Worm (Caenorhabditis elegans) whole organism, young adult: ENCODE data around the gene F12F6.7.

Experiments used
- B0336.3 ChIP-seq: fragments of 200-800 bp; sonication (Bioruptor generic); IDR thresholded peaks from 2 replicates; pipeline ENCODE4 v1.3.6; 2022; ENCODE audit warnings: missing genetic modification characterization, missing compliant biosample characterization
- C06A6.2 ChIP-seq: fragments of 200-800 bp; sonication (Bioruptor generic); conservative IDR thresholded peaks from 2 replicates; pipeline ENCODE4 v1.3.6; 2022; ENCODE audit warnings: missing genetic modification characterization, missing compliant biosample characterization
- F33H1.4 ChIP-seq: fragments of 200-800 bp; sonication (Bioruptor generic); IDR thresholded peaks from 2 replicates; pipeline ENCODE4 v1.3.6; 2022; ENCODE audit warnings: missing genetic modification reagents, missing genetic modification characterization, missing compliant biosample characterization
- F52B5.7 ChIP-seq: sonication (generic microtip); optimal IDR thresholded peaks from 2 replicates; lab custom pipeline; 2016; ENCODE audit warnings: mild to moderate bottlenecking, missing genetic modification characterization, missing compliant biosample characterization
- F57A8.1 ChIP-seq: fragments of 200-800 bp; sonication (Bioruptor generic); optimal IDR thresholded peaks from 2 replicates; lab custom pipeline; 2018; ENCODE audit warnings: mild to moderate bottlenecking, missing genetic modification characterization, moderate library complexity, missing compliant biosample characterization
- T26A5.8 ChIP-seq: sonication (generic microtip); optimal IDR thresholded peaks from 2 replicates; lab custom pipeline; 2016; ENCODE audit warnings: missing genetic modification characterization, missing compliant biosample characterization
- Y53G8AR.9 ChIP-seq: fragments of 200-800 bp; sonication (Bioruptor generic); conservative IDR thresholded peaks from 2 replicates; pipeline ENCODE4 v1.3.6; 2022; ENCODE audit warnings: missing genetic modification reagents, missing genetic modification characterization, missing compliant biosample characterization
- Y56A3A.18 ChIP-seq: fragments of 200-800 bp; sonication (Bioruptor generic); IDR thresholded peaks from 2 replicates; pipeline ENCODE4 v1.3.6; 2022; ENCODE audit warnings: missing genetic modification reagents, missing genetic modification characterization, missing compliant biosample characterization
- Y67H2A.10 ChIP-seq: fragments of 200-800 bp; sonication (Bioruptor generic); conservative IDR thresholded peaks from 2 replicates; pipeline ENCODE4 v1.3.6; 2022; ENCODE audit warnings: missing genetic modification reagents, missing genetic modification characterization, missing compliant biosample characterization
- Y95B8A.8 ChIP-seq: fragments of 200-800 bp; sonication (Bioruptor generic); IDR thresholded peaks from 2 replicates; pipeline ENCODE4 v1.3.6; 2022; ENCODE audit warnings: missing genetic modification reagents, missing genetic modification characterization, missing compliant biosample characterization
- ZK185.1 ChIP-seq: sonication (generic microtip); optimal IDR thresholded peaks from 2 replicates; lab custom pipeline; 2016; ENCODE audit warnings: mild to moderate bottlenecking, missing genetic modification characterization, missing compliant biosample characterization; ENCODE audit not compliant: poor library complexity, severe bottlenecking
- akir-1 ChIP-seq: fragments of 200-800 bp; sonication (Bioruptor generic); optimal IDR thresholded peaks from 2 replicates; lab custom pipeline; 2018; ENCODE audit warnings: mild to moderate bottlenecking, missing genetic modification characterization, moderate library complexity, missing compliant biosample characterization
- cebp-1 ChIP-seq, 2 experiments: fragments of 200-800 bp in 1 of 2; sonication (Bioruptor generic) in 1 of 2; sonication (generic microtip) in 1 of 2; IDR thresholded peaks in 1 of 2; optimal IDR thresholded peaks in 1 of 2; 2 replicates each; pipeline versions ENCODE4 v1.3.6 to Lab custom; 2017 to 2022; ENCODE audit warnings: missing compliant biosample characterization in 2 of 2, missing genetic modification characterization in 2 of 2, mild to moderate bottlenecking in 1 of 2, missing genetic modification reagents in 1 of 2, moderate library complexity in 1 of 2
- die-1 ChIP-seq: sonication (generic microtip); optimal IDR thresholded peaks from 2 replicates; lab custom pipeline; 2016; ENCODE audit warnings: missing genotype, mild to moderate bottlenecking, missing genetic modification characterization, missing compliant biosample characterization
- dpl-1 ChIP-seq: fragments of 150-350 bp; optimal IDR thresholded peaks from 2 replicates; lab custom pipeline; 2014; ENCODE audit warnings: missing biosample characterization, missing genetic modification reagents, missing genetic modification characterization
- egl-18 ChIP-seq: fragments of 200-800 bp; sonication (Bioruptor generic); IDR thresholded peaks from 2 replicates; pipeline ENCODE4 v1.3.6; 2022; ENCODE audit warnings: missing genetic modification reagents, missing genetic modification characterization, missing compliant biosample characterization
- egl-44 ChIP-seq: fragments of 200-800 bp; sonication (Bioruptor generic); IDR thresholded peaks from 2 replicates; pipeline ENCODE4 v1.3.6; 2022; ENCODE audit warnings: missing genetic modification reagents, missing genetic modification characterization, missing compliant biosample characterization
- ekl-4 ChIP-seq: fragments of 200-800 bp; sonication (Bioruptor generic); IDR thresholded peaks from 2 replicates; pipeline ENCODE4 v1.3.6; 2022; ENCODE audit warnings: missing genetic modification reagents, missing genetic modification characterization, missing compliant biosample characterization
- ets-4 ChIP-seq: fragments of 200-800 bp; sonication (Bioruptor generic); optimal IDR thresholded peaks from 2 replicates; lab custom pipeline; 2018; ENCODE audit warnings: mild to moderate bottlenecking, missing genetic modification characterization, missing compliant biosample characterization
- hmg-1.2 ChIP-seq: fragments of 200-800 bp; sonication (Bioruptor generic); IDR thresholded peaks from 2 replicates; pipeline ENCODE4 v1.3.6; 2022; ENCODE audit warnings: missing genetic modification reagents, missing genetic modification characterization, missing compliant biosample characterization
- hmg-20 ChIP-seq: fragments of 200-800 bp; sonication (Bioruptor generic); IDR thresholded peaks from 2 replicates; pipeline ENCODE4 v1.3.6; 2022; ENCODE audit warnings: missing genetic modification reagents, missing genetic modification characterization, missing compliant biosample characterization
- hrde-1 ChIP-seq: sonication (generic microtip); optimal IDR thresholded peaks from 2 replicates; lab custom pipeline; 2016; ENCODE audit warnings: missing genetic modification characterization, mild to moderate bottlenecking, missing compliant biosample characterization, moderate library complexity, missing genotype, missing genetic modification reagents, borderline replicate concordance
- let-526 ChIP-seq: fragments of 200-800 bp; sonication (Bioruptor generic); IDR thresholded peaks from 2 replicates; pipeline ENCODE4 v1.3.6; 2022; ENCODE audit warnings: missing genetic modification reagents, missing genetic modification characterization, missing compliant biosample characterization
- let-607 ChIP-seq, 2 experiments: fragments of 200-800 bp in 1 of 2; sonication (Bioruptor generic) in 1 of 2; sonication (generic microtip) in 1 of 2; optimal IDR thresholded peaks; 2 replicates each; lab custom pipeline; 2016 to 2018; ENCODE audit warnings: mild to moderate bottlenecking in 2 of 2, missing compliant biosample characterization in 2 of 2, missing genetic modification characterization in 2 of 2, moderate library complexity in 2 of 2, missing genotype in 1 of 2
- lin-26 ChIP-seq: fragments of 200-800 bp; sonication (Bioruptor generic); IDR thresholded peaks from 2 replicates; pipeline ENCODE4 v1.3.6; 2022; ENCODE audit warnings: missing genetic modification reagents, missing genetic modification characterization, missing compliant biosample characterization
- lin-35 ChIP-seq, 3 experiments: fragments of 150-350 bp in 2 of 3; sonication (generic microtip) in 1 of 3; optimal IDR thresholded peaks; 2 replicates each; lab custom pipeline; 2014 to 2018; ENCODE audit warnings: missing biosample characterization in 3 of 3, missing genetic modification characterization in 3 of 3, missing genetic modification reagents in 3 of 3
- lin-40 ChIP-seq: sonication (generic microtip); optimal IDR thresholded peaks from 2 replicates; lab custom pipeline; 2016; ENCODE audit warnings: missing genetic modification characterization, mild to moderate bottlenecking, missing compliant biosample characterization, missing genotype, missing genetic modification reagents
- lin-54 ChIP-seq: fragments of 200-800 bp; sonication (Bioruptor generic); optimal IDR thresholded peaks from 2 replicates; lab custom pipeline; 2018; ENCODE audit warnings: mild to moderate bottlenecking, missing genetic modification characterization, missing compliant biosample characterization
- lir-1 ChIP-seq: fragments of 200-800 bp; sonication (Bioruptor generic); conservative IDR thresholded peaks from 2 replicates; pipeline ENCODE4 v1.3.6; 2022; ENCODE audit warnings: missing genetic modification reagents, missing genetic modification characterization, missing compliant biosample characterization
- madf-10 ChIP-seq: sonication (generic microtip); optimal IDR thresholded peaks from 2 replicates; lab custom pipeline; 2016; ENCODE audit warnings: mild to moderate bottlenecking, missing genetic modification characterization, missing compliant biosample characterization
- madf-3 ChIP-seq: fragments of 200-800 bp; sonication (Bioruptor generic); IDR thresholded peaks from 2 replicates; pipeline ENCODE4 v1.3.6; 2022; ENCODE audit warnings: missing genetic modification reagents, missing genetic modification characterization, missing compliant biosample characterization
- madf-6 ChIP-seq: fragments of 200-800 bp; sonication (Bioruptor generic); IDR thresholded peaks from 2 replicates; pipeline ENCODE4 v1.3.6; 2022; ENCODE audit warnings: missing genetic modification reagents, missing genetic modification characterization, missing compliant biosample characterization
- mcd-1 ChIP-seq: fragments of 200-800 bp; sonication (Bioruptor generic); IDR thresholded peaks from 2 replicates; pipeline ENCODE4 v1.3.6; 2022; ENCODE audit warnings: missing genetic modification reagents, missing genetic modification characterization, missing compliant biosample characterization
- mel-28 ChIP-seq: sonication (generic microtip); optimal IDR thresholded peaks from 2 replicates; lab custom pipeline; 2016; ENCODE audit warnings: borderline replicate concordance, mild to moderate bottlenecking, missing genetic modification characterization, missing compliant biosample characterization
- nfyb-1 ChIP-seq: fragments of 200-800 bp; sonication (Bioruptor generic); IDR thresholded peaks from 2 replicates; pipeline ENCODE4 v1.3.6; 2022; ENCODE audit warnings: missing genetic modification reagents, missing genetic modification characterization, missing compliant biosample characterization
- nhr-80 ChIP-seq: sonication (generic microtip); optimal IDR thresholded peaks from 2 replicates; lab custom pipeline; 2016; ENCODE audit warnings: missing genetic modification characterization, missing compliant biosample characterization
- pbrm-1 ChIP-seq: fragments of 200-800 bp; sonication (Bioruptor generic); IDR thresholded peaks from 2 replicates; pipeline ENCODE4 v1.3.6; 2022; ENCODE audit warnings: missing genetic modification reagents, missing genetic modification characterization, missing compliant biosample characterization
- repo-1 ChIP-seq: sonication (generic microtip); optimal IDR thresholded peaks from 2 replicates; lab custom pipeline; 2017; ENCODE audit warnings: mild to moderate bottlenecking, missing genetic modification characterization, missing compliant biosample characterization
- sea-2 ChIP-seq: fragments of 200-800 bp; sonication (Bioruptor generic); IDR thresholded peaks from 2 replicates; pipeline ENCODE4 v1.3.6; 2022; ENCODE audit warnings: missing genetic modification characterization, missing compliant biosample characterization
- snpc-4 ChIP-seq, 5 experiments: fragments of 150-350 bp in 1 of 5; sonication (generic microtip) in 4 of 5; optimal IDR thresholded peaks; 2 replicates each; lab custom pipeline; 2014 to 2018; ENCODE audit warnings: missing genetic modification characterization in 5 of 5, missing biosample characterization in 3 of 5, antibody characterized with exemption in 2 of 5, mild to moderate bottlenecking in 2 of 5, missing compliant biosample characterization in 2 of 5, missing genotype in 2 of 5, moderate library complexity in 2 of 5, missing genetic modification reagents in 1 of 5
- somi-1 ChIP-seq: fragments of 200-800 bp; sonication (Bioruptor generic); optimal IDR thresholded peaks from 2 replicates; lab custom pipeline; 2018; ENCODE audit warnings: mild to moderate bottlenecking, missing genetic modification characterization, missing compliant biosample characterization
- unc-62 ChIP-seq: fragments of 150-350 bp; optimal IDR thresholded peaks from 2 replicates; lab custom pipeline; 2014; ENCODE audit warnings: missing biosample characterization, missing genetic modification reagents, missing genetic modification characterization
- zim-3 ChIP-seq: sonication (generic microtip); optimal IDR thresholded peaks from 2 replicates; lab custom pipeline; 2017; ENCODE audit warnings: mild to moderate bottlenecking, missing genetic modification characterization, moderate library complexity, missing compliant biosample characterization
- ztf-18 ChIP-seq: sonication (generic microtip); optimal IDR thresholded peaks from 2 replicates; lab custom pipeline; 2016; ENCODE audit warnings: missing genotype, mild to moderate bottlenecking, missing genetic modification characterization, missing compliant biosample characterization

Gene F12F6.7

DNA sequence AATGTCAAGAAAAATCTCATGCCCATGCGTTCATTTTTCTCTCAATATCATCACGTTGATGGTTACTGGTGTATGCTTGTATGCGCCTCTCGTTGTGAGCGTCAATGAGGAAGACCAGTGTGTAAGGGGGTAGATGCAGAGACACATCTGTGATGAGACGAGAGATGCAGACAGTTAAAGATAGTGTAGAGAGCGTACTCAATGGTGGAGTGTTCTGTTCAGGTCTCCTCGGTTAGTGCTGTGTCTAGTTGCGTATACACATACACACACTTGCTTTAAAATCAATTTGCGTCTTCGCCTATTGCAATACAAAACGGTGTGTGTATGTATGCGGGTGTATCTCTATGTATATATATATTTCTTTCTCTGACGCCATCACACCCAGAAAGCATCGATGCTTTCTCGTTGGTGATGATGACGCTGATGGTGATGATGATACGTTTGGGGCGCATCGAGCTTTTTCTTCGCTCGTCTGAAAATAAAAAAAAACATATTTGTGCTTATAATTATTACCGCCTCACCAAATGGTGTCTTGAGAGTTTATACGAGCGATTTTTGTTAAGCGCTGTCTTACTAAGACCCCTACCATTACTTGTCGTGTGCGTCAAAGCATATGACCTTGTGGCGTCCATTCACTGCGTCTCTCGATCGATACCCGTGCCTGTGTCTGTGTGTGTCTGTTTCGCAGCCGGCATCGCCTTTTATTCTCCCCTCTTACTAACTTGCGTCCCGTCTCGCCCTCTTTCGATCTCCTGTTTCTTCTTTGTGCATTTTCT, 32.0 kb upstream of the F12F6.7 start, which contains the start of gene F40F11.3:
Gene F40F11.3, minus strand, starts transcription at position 589 of the 776 bp plus-strand sequence.
- TF ChIP-seq hrde-1 (tag; lab: Kevin White, UChicago) = no peak
- 0 out of 2 replicates have a peak, but pooled peaks have one; percentile 14 for TF ChIP-seq Y95B8A.8 (GFP tag; lab: Robert Waterston, UW)
- TF ChIP-seq sea-2 (GFP tag; lab: Robert Waterston, UW) = no peak
- TF ChIP-seq repo-1 (tag; lab: Kevin White, UChicago) = peak; percentile 87
- peak; percentile 73 for TF ChIP-seq ekl-4
- TF ChIP-seq hmg-20 (GFP tag; lab: Robert Waterston, UW) = peak; percentile 37; the same call in 1 of the 2 replicates
- TF ChIP-seq zim-3 (tag; lab: Kevin White, UChicago) = no peak
- TF ChIP-seq let-607 (tag; optimal IDR thresholded peaks at IDR 0.05; lab: Kevin White, UChicago) = peak in 1 of 2 experiments; percentile 52
- no peak for TF ChIP-seq unc-62 (GFP tag; lab: Kevin White, UChicago)
- TF ChIP-seq cebp-1 (GFP tag; IDR thresholded peaks at IDR 0.05; lab: Robert Waterston, UW) = peak; percentile 7; the same call in 1 of the 2 replicates
- peak; percentile 77 for TF ChIP-seq cebp-1 (tag; optimal IDR thresholded peaks at IDR 0.05; lab: Kevin White, UChicago)
- TF ChIP-seq ZK185.1 (tag; lab: Kevin White, UChicago) = peak; percentile 79
- no peak for TF ChIP-seq T26A5.8 (tag; lab: Kevin White, UChicago)
- TF ChIP-seq madf-6 = peak; percentile 8; the same call in 1 of the 2 replicates
- TF ChIP-seq F57A8.1 (GFP tag; lab: Kevin White, UChicago) = peak; percentile 25
- TF ChIP-seq lir-1 (GFP tag; lab: Robert Waterston, UW) = no peak
- peak; percentile 83 for TF ChIP-seq lin-40
- TF ChIP-seq madf-3 (GFP tag; lab: Robert Waterston, UW) = 0 out of 2 replicates have a peak, but pooled peaks have one; percentile 48
- TF ChIP-seq die-1 (tag; lab: Kevin White, UChicago) = peak; percentile 54
- peak; percentile 16 for TF ChIP-seq somi-1 (GFP tag; lab: Kevin White, UChicago)
- no peak for TF ChIP-seq F52B5.7 (tag; lab: Kevin White, UChicago)
- peak; percentile 38 for TF ChIP-seq akir-1 (GFP tag; lab: Kevin White, UChicago)
- no peak for TF ChIP-seq snpc-4 (GFP tag; optimal IDR thresholded peaks at IDR 0.05; lab: Kevin White, UChicago)
- peak in 3 of 4 experiments; percentile 20 to 44 (median 26) for TF ChIP-seq snpc-4 (tag; optimal IDR thresholded peaks at IDR 0.05; lab: Kevin White, UChicago)
- peak; percentile 26 for TF ChIP-seq B0336.3 (GFP tag; lab: Robert Waterston, UW)
- 0 out of 2 replicates have a peak, but pooled peaks have one; percentile 37 for TF ChIP-seq Y67H2A.10 (GFP tag; lab: Robert Waterston, UW)
- TF ChIP-seq lin-26 (GFP tag; lab: Robert Waterston, UW) = peak; percentile 66; the same call in 1 of the 2 replicates
- TF ChIP-seq ztf-18 (tag; lab: Kevin White, UChicago) = peak; percentile 2
- TF ChIP-seq lin-54 = peak; percentile 65
- 0 out of 2 replicates have a peak, but pooled peaks have one; percentile 40 for TF ChIP-seq egl-18
- TF ChIP-seq nfyb-1 = peak; percentile 77
- no peak; the same call in 1 of the 2 replicates for TF ChIP-seq Y53G8AR.9 (GFP tag; lab: Robert Waterston, UW)
- peak in 1 of 3 experiments; percentile 82 for TF ChIP-seq lin-35 (GFP tag; optimal IDR thresholded peaks at IDR 0.05; lab: Kevin White, UChicago)
- peak; percentile 83 for TF ChIP-seq Y56A3A.18 (GFP tag; lab: Robert Waterston, UW)
- TF ChIP-seq ets-4 (GFP tag; lab: Kevin White, UChicago) = peak; percentile 41
- peak; percentile 64; the same call in 1 of the 2 replicates for TF ChIP-seq egl-44 (GFP tag; lab: Robert Waterston, UW)
- TF ChIP-seq pbrm-1 (GFP tag; lab: Robert Waterston, UW) = peak; percentile 73
- no peak for TF ChIP-seq mel-28
- peak; percentile 34; the same call in 1 of the 2 replicates for TF ChIP-seq F33H1.4 (GFP tag; lab: Robert Waterston, UW)
- TF ChIP-seq madf-10 (tag; lab: Kevin White, UChicago) = peak; percentile 71
- peak; percentile 41 for TF ChIP-seq nhr-80 (tag; lab: Kevin White, UChicago)
- TF ChIP-seq let-526 (GFP tag; lab: Robert Waterston, UW) = peak; percentile 77
- peak; percentile 64 for TF ChIP-seq mcd-1 (GFP tag; lab: Robert Waterston, UW)
- peak; percentile 32 for TF ChIP-seq dpl-1 (GFP tag; lab: Kevin White, UChicago)
- peak; percentile 78; the same call in 1 of the 2 replicates for TF ChIP-seq C06A6.2 (GFP tag; lab: Robert Waterston, UW)
- peak; percentile 96 for TF ChIP-seq hmg-1.2 (GFP tag; lab: Robert Waterston, UW)
